Worm (Caenorhabditis elegans) whole organism, L1 larva: ENCODE measurements around the gene M153.3.
A peak's percentile ranks its signal among the peaks of the same experiment; 100 is the strongest.

Experiments
- C16A3.4 ChIP-seq: fragments of 150-350 bp; optimal IDR thresholded peaks from 2 replicates; lab custom pipeline; 2014; ENCODE audit warnings: missing biosample characterization, missing genetic modification characterization
- blmp-1 ChIP-seq: fragments of 150-350 bp; optimal IDR thresholded peaks from 2 replicates; lab custom pipeline; 2014; ENCODE audit warnings: missing biosample characterization, missing genetic modification characterization
- ceh-8 ChIP-seq: fragments of 200-800 bp; sonication (Bioruptor generic); optimal IDR thresholded peaks from 2 replicates; lab custom pipeline; 2018; ENCODE audit warnings: mild to moderate bottlenecking, missing genetic modification characterization, moderate library complexity, missing compliant biosample characterization
- ceh-90 ChIP-seq: sonication (generic microtip); optimal IDR thresholded peaks from 2 replicates; lab custom pipeline; 2016; ENCODE audit warnings: missing genetic modification characterization, missing compliant biosample characterization
- dsc-1 ChIP-seq: sonication (generic microtip); optimal IDR thresholded peaks from 2 replicates; lab custom pipeline; 2016; ENCODE audit warnings: mild to moderate bottlenecking, missing genetic modification characterization, missing compliant biosample characterization
- efl-1 ChIP-seq, 4 experiments: fragments of 150-350 bp; optimal IDR thresholded peaks in 3 of 4; peaks in 1 of 4; 1 replicate in 1 of 4; 2 replicates in 3 of 4; lab custom pipeline; 2014; ENCODE audit warnings: missing biosample characterization in 2 of 4, missing genetic modification characterization in 2 of 4, missing genetic modification reagents in 2 of 4
- efl-3 ChIP-seq: fragments of 200-800 bp; sonication (Bioruptor generic); optimal IDR thresholded peaks from 2 replicates; lab custom pipeline; 2018; ENCODE audit warnings: mild to moderate bottlenecking, missing genetic modification characterization, missing compliant biosample characterization
- egl-13 ChIP-seq: sonication (generic microtip); optimal IDR thresholded peaks from 2 replicates; lab custom pipeline; 2016; ENCODE audit warnings: missing genotype, missing genetic modification reagents, missing genetic modification characterization, missing compliant biosample characterization
- elt-3 ChIP-seq, 6 experiments: fragments of 150-350 bp in 1 of 6; sonication (generic microtip); optimal IDR thresholded peaks; 2 replicates each; lab custom pipeline; 2017 to 2018; ENCODE audit warnings: missing biosample characterization in 6 of 6, missing genetic modification characterization in 6 of 6, inconsistent platforms in 1 of 6
- fkh-10 ChIP-seq: sonication (generic microtip); optimal IDR thresholded peaks from 2 replicates; lab custom pipeline; 2017; ENCODE audit warnings: missing biosample characterization, missing genetic modification reagents, missing genetic modification characterization
- fkh-8 ChIP-seq: sonication (generic microtip); optimal IDR thresholded peaks from 2 replicates; lab custom pipeline; 2016; ENCODE audit warnings: mild to moderate bottlenecking, missing genetic modification characterization, missing compliant biosample characterization
- grh-1 ChIP-seq: fragments of 200-800 bp; sonication (Bioruptor generic); IDR thresholded peaks from 2 replicates; pipeline ENCODE4 v1.3.6; 2022; ENCODE audit warnings: missing genetic modification reagents, missing genetic modification characterization, missing compliant biosample characterization
- hlh-4 ChIP-seq: sonication (generic microtip); optimal IDR thresholded peaks from 2 replicates; lab custom pipeline; 2016; ENCODE audit warnings: mild to moderate bottlenecking, missing genetic modification characterization, missing compliant biosample characterization
- hpl-2 ChIP-seq: fragments of 150-350 bp; optimal IDR thresholded peaks from 2 replicates; lab custom pipeline; 2014; ENCODE audit warnings: missing biosample characterization, missing genetic modification reagents, missing genetic modification characterization
- jun-1 ChIP-seq: fragments of 150-350 bp; optimal IDR thresholded peaks from 2 replicates; lab custom pipeline; 2014; ENCODE audit warnings: missing biosample characterization, missing genetic modification reagents, missing genetic modification characterization
- lin-14 ChIP-seq: fragments of 200-800 bp; sonication (Bioruptor generic); optimal IDR thresholded peaks from 2 replicates; lab custom pipeline; 2018; ENCODE audit warnings: mild to moderate bottlenecking, missing genetic modification characterization, moderate library complexity, missing compliant biosample characterization
- lin-15B ChIP-seq: fragments of 150-350 bp; sonication (generic microtip); optimal IDR thresholded peaks from 3 replicates; lab custom pipeline; 2014; ENCODE audit warnings: missing biosample characterization, missing genetic modification characterization
- lsy-2 ChIP-seq, 2 experiments: fragments of 150-350 bp; optimal IDR thresholded peaks; 2 replicates each; lab custom pipeline; 2014; ENCODE audit warnings: missing biosample characterization in 2 of 2, missing genetic modification characterization in 2 of 2
- mab-9 ChIP-seq: fragments of 200-800 bp; sonication (Bioruptor generic); IDR thresholded peaks from 2 replicates; pipeline ENCODE4 v1.3.6; 2022; ENCODE audit warnings: missing genetic modification reagents, missing genetic modification characterization, missing compliant biosample characterization
- mdl-1 ChIP-seq, 2 experiments: fragments of 150-350 bp; optimal IDR thresholded peaks; 2 replicates each; lab custom pipeline; 2014 to 2017; ENCODE audit warnings: missing biosample characterization in 2 of 2, missing genetic modification characterization in 2 of 2, inconsistent platforms in 1 of 2
- mep-1 ChIP-seq: fragments of 150-350 bp; optimal IDR thresholded peaks from 2 replicates; lab custom pipeline; 2014; ENCODE audit warnings: missing biosample characterization, missing genetic modification characterization
- nhr-20 ChIP-seq: sonication (generic microtip); optimal IDR thresholded peaks from 2 replicates; lab custom pipeline; 2016; ENCODE audit warnings: mild to moderate bottlenecking, missing genetic modification characterization, missing compliant biosample characterization
- nhr-71 ChIP-seq: sonication (generic microtip); optimal IDR thresholded peaks from 2 replicates; lab custom pipeline; 2016; ENCODE audit warnings: mild to moderate bottlenecking, missing genetic modification characterization, moderate library complexity, missing compliant biosample characterization
- nhr-85 ChIP-seq: sonication (generic microtip); peaks from one replicate; lab custom pipeline; 2016; ENCODE audit warnings: missing genetic modification characterization, inconsistent platforms, missing compliant biosample characterization
- nhr-90 ChIP-seq: sonication (generic microtip); optimal IDR thresholded peaks from 2 replicates; lab custom pipeline; 2016; ENCODE audit warnings: mild to moderate bottlenecking, missing genetic modification characterization, missing compliant biosample characterization; ENCODE audit not compliant: poor library complexity
- pag-3 ChIP-seq: sonication (generic microtip); optimal IDR thresholded peaks from 2 replicates; lab custom pipeline; 2017; ENCODE audit warnings: missing genetic modification characterization, mild to moderate bottlenecking, missing compliant biosample characterization, antibody characterized with exemption, borderline replicate concordance; ENCODE audit not compliant: insufficient read depth
- pqm-1 ChIP-seq: sonication (generic microtip); optimal IDR thresholded peaks from 3 replicates; lab custom pipeline; 2017; ENCODE audit warnings: missing biosample characterization, missing genetic modification characterization
- rnt-1 ChIP-seq: sonication (generic microtip); optimal IDR thresholded peaks from 2 replicates; lab custom pipeline; 2016; ENCODE audit warnings: mild to moderate bottlenecking, missing genetic modification characterization, moderate library complexity, missing compliant biosample characterization
- skn-1 ChIP-seq: fragments of 150-350 bp; optimal IDR thresholded peaks from 2 replicates; lab custom pipeline; 2014; ENCODE audit warnings: missing biosample characterization, missing genetic modification characterization
- snpc-4 ChIP-seq: fragments of 150-350 bp; optimal IDR thresholded peaks from 2 replicates; lab custom pipeline; 2014; ENCODE audit warnings: missing biosample characterization, missing genetic modification characterization
- snu-23 ChIP-seq: sonication (generic microtip); optimal IDR thresholded peaks from 2 replicates; lab custom pipeline; 2016; ENCODE audit warnings: missing genetic modification characterization, missing compliant biosample characterization
- sox-4 ChIP-seq: sonication (generic microtip); optimal IDR thresholded peaks from 2 replicates; lab custom pipeline; 2016; ENCODE audit warnings: missing genetic modification characterization, missing compliant biosample characterization
- sup-37 ChIP-seq: fragments of 200-800 bp; sonication (Bioruptor generic); optimal IDR thresholded peaks from 2 replicates; lab custom pipeline; 2018; ENCODE audit warnings: mild to moderate bottlenecking, missing genetic modification characterization, missing compliant biosample characterization
- unc-130 ChIP-seq: fragments of 150-350 bp; optimal IDR thresholded peaks from 2 replicates; lab custom pipeline; 2017; ENCODE audit warnings: missing biosample characterization, missing genetic modification characterization, inconsistent platforms
- unc-86 ChIP-seq: sonication (generic microtip); optimal IDR thresholded peaks from 2 replicates; lab custom pipeline; 2016; ENCODE audit warnings: missing genetic modification characterization, missing compliant biosample characterization
- vab-15 ChIP-seq: sonication (generic microtip); optimal IDR thresholded peaks from 2 replicates; lab custom pipeline; 2017; ENCODE audit warnings: missing genotype, mild to moderate bottlenecking, missing genetic modification characterization, missing compliant biosample characterization
- xbp-1 ChIP-seq: sonication (generic microtip); optimal IDR thresholded peaks from 2 replicates; lab custom pipeline; 2016; ENCODE audit warnings: missing genetic modification characterization, missing compliant biosample characterization
- ztf-11 ChIP-seq, 2 experiments: sonication (generic microtip); optimal IDR thresholded peaks; 2 replicates each; lab custom pipeline; 2016 to 2017; ENCODE audit warnings: missing genetic modification characterization in 2 of 2, missing biosample characterization in 1 of 2, missing compliant biosample characterization in 1 of 2

M153.3 gene

DNA sequence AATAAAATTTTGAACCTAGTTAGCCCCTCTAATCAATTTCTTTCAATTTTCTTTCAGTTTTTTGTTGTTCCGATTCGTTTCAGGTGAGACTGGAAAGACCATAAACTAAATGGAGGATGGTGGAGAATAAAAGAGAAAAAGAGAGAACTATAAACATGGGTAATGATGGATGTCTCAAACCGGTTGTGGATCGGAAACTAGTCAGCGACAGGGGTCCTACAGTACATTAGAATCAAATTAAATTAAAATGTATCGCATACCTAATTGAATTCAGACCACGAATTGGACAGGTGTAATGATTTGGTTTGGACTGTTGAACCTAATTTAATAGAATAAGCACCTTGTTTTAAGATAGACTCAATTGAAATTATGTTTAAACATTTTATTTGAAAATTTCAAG lies 21.4 kb downstream of the M153.3 start:
- TF ChIP-seq lin-14 (GFP tag; lab: Kevin White, UChicago) = peak; percentile 25
- TF ChIP-seq grh-1 (GFP tag; lab: Robert Waterston, UW) = peak; percentile 87
- peak; percentile 15 for TF ChIP-seq blmp-1 (tag; lab: Kevin White, UChicago)
- no peak for TF ChIP-seq hlh-4 (tag; lab: Kevin White, UChicago)
- TF ChIP-seq lsy-2 (tag; optimal IDR thresholded peaks at IDR 0.05; lab: Kevin White, UChicago) = peak in 1 of 2 experiments; percentile 22
- TF ChIP-seq nhr-85 (tag; lab: Kevin White, UChicago) = peak; percentile 86

DNA sequence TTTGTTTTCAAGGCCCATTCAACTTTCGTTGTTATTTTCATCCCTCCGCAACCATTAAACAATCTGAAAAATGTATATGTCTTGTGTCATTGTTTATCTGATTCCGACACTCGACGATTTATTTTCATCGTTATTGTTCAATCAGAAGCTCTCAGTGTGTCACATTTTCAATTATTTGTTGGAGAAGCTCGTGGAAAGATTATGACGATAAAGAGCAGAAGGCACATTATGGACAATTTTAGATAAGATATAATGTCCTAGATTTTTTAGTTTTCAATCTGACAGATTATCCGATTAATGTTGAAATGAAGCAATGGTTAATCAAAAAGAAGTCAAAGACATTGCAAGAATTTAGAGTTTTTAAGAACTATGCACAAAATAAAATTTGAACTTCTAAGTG lies 22.3 kb downstream of the M153.3 start:
- peak; percentile 30 for TF ChIP-seq dsc-1 (tag; lab: Kevin White, UChicago)
- TF ChIP-seq sox-4 (tag; lab: Kevin White, UChicago) = no peak

DNA sequence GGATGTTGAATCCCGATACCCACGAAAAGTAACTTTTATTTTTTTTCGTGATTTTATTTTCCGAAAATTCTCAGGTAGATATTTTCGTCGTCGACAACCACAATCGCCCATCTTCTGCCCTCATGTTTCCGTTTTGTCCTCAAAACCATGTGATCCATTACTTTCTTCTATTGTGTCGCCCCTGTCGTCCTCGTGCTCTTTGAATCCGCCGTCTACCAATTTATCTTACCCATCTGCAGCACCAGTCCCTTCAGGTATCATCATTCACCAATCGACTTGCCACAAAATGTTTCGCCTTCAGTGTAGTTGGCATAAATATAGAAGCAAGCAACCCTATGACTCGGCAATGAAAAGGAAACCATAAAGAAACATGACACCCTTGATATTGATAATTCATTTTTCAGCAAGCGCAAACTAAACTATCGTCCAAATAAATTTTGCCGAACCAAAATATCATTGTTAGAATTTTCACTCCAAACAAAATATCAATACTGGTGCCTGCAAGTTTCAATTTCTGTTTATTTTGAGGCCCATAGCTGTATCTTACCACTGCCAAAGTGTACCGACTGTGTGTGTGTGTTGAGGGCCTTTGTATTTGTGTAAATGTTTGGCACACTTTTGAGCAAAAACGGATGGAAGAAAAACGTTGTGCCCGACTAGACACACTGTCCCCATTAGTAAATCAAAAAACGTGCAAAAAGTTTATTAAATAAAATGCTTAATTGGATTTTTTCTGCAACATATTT lies 25.1 kb downstream of the M153.3 start:
- TF ChIP-seq ceh-8 (GFP tag; lab: Kevin White, UChicago) (no peak), C16A3.4 (peak; percentile 19), lsy-2 (tag; optimal IDR thresholded peaks at IDR 0.05; lab: Kevin White, UChicago) (peak in 1 of 2 experiments; percentile 35), blmp-1 (tag; lab: Kevin White, UChicago) (peak; percentile 43), efl-1 (optimal IDR thresholded peaks at IDR 0.05; lab: Kevin White, UChicago) (no peak), efl-1 (GFP tag; optimal IDR thresholded peaks at IDR 0.05 in 1 of 2; lab: Kevin White, UChicago) (no peak), hlh-4 (tag; lab: Kevin White, UChicago) (no peak), ztf-11 (tag; optimal IDR thresholded peaks at IDR 0.05; lab: Kevin White, UChicago) (peak in 1 of 2 experiments; percentile 55), snu-23 (GFP tag; lab: Kevin White, UChicago) (peak; percentile 47), lin-14 (GFP tag; lab: Kevin White, UChicago) (peak; percentile 50), nhr-90 (tag; lab: Kevin White, UChicago) (peak; percentile 6), rnt-1 (tag; lab: Kevin White, UChicago) (peak; percentile 49), mdl-1 (tag; optimal IDR thresholded peaks at IDR 0.05; lab: Kevin White, UChicago) (peak in 1 of 2 experiments; percentile 66), elt-3 (tag; optimal IDR thresholded peaks at IDR 0.05; lab: Kevin White, UChicago) (no peak), nhr-20 (tag; lab: Kevin White, UChicago) (peak; percentile 80), vab-15 (no peak), pag-3 (tag; lab: Kevin White, UChicago) (peak; percentile 24), fkh-10 (GFP tag; lab: Kevin White, UChicago) (no peak), snpc-4 (no peak), sup-37 (GFP tag; lab: Kevin White, UChicago) (no peak), fkh-8 (no peak), nhr-71 (tag; lab: Kevin White, UChicago) (peak; percentile 55)

DNA sequence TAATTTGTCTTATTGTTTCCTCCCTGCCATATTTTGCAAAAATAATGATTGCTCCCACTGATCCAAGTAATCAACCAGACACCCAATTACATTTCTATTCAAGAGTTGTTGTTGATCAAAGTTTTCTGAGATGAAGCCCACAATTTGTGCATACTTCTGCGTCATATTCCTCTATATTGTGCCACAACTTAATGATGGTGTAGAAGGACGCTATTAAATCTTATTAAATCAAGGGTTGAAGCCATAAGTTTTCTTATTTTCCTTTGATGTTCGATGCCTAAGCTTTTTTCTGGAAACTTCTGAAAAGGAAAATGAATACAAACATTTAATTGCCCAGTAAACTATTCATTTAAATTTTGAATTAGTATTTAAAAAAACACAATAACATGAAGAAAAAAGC lies 26.1 kb downstream of the M153.3 start:
- TF ChIP-seq dsc-1 (tag; lab: Kevin White, UChicago) (peak; percentile 22), mep-1 (peak; percentile 7), pqm-1 (tag; lab: Kevin White, UChicago) (no peak), nhr-71 (tag; lab: Kevin White, UChicago) (peak; percentile 6), mab-9 (GFP tag; lab: Robert Waterston, UW) (no peak), ceh-90 (no peak), xbp-1 (tag; lab: Kevin White, UChicago) (no peak), sup-37 (GFP tag; lab: Kevin White, UChicago) (no peak), jun-1 (tag; lab: Kevin White, UChicago) (no peak), lin-14 (GFP tag; lab: Kevin White, UChicago) (peak; percentile 0)

DNA sequence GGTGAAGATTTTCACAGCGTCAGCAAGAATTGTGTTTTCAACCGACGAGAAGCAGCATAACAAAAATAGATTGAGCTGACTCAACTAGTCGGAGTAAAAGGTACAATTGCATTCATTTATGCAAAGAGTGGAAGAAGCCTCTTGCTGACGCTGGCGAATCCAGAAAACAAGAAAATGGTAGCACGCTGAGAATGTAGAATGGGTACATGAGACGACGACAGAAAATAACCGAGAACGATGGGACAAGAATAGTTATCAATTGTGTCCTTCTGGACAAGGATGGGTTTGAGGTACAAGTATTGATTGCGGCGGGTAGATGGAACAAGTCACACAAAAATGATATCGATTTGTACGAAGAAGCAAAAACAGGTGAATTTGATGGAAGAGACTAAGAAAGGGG lies 26.7 kb downstream of the M153.3 start:
- TF ChIP-seq lin-15B (tag; lab: Kevin White, UChicago) (no peak), unc-86 (tag; lab: Kevin White, UChicago) (no peak), pqm-1 (tag; lab: Kevin White, UChicago) (no peak), sox-4 (tag; lab: Kevin White, UChicago) (no peak), lsy-2 (tag; optimal IDR thresholded peaks at IDR 0.05; lab: Kevin White, UChicago) (no peak), egl-13 (no peak), dsc-1 (tag; lab: Kevin White, UChicago) (no peak), skn-1 (tag; lab: Kevin White, UChicago) (no peak), efl-3 (GFP tag; lab: Kevin White, UChicago) (no peak), hpl-2 (GFP tag; lab: Kevin White, UChicago) (no peak), nhr-20 (tag; lab: Kevin White, UChicago) (no peak), unc-130 (tag; lab: Kevin White, UChicago) (no peak)
